Worm (Caenorhabditis elegans): ENCODE results near the gene D1022.5.

- no peak for TF ChIP-seq dox-1 (GFP tag; IDR thresholded peaks at IDR 0.05)
- TF ChIP-seq lin-35 (GFP tag; optimal IDR thresholded peaks at IDR 0.05): no peak
- no peak for TF ChIP-seq mxl-1 (tag; optimal IDR thresholded peaks at IDR 0.05)
- TF ChIP-seq attf-5 (GFP tag; optimal IDR thresholded peaks at IDR 0.05): no peak
- no peak for TF ChIP-seq sdz-38 (tag; optimal IDR thresholded peaks at IDR 0.05)
- no peak for TF ChIP-seq him-1 (tag; optimal IDR thresholded peaks at IDR 0.05)
- no peak for TF ChIP-seq rpc-1 (optimal IDR thresholded peaks at IDR 0.05)
- no peak for TF ChIP-seq rpc-1 (tag; optimal IDR thresholded peaks at IDR 0.05)
- no peak for TF ChIP-seq madf-8 (GFP tag; conservative IDR thresholded peaks at IDR 0.05)
Measured at ce11 chrII:7420157-7420556, 38.4 kb downstream of the D1022.5 start.

All from whole organism, young adult.